Worm (Caenorhabditis elegans) whole organism, young adult: ENCODE results near the gene F57A10.2.

ENCODE experiments used
- Y53G8AR.9 ChIP-seq: fragments of 200-800 bp; sonication (Bioruptor generic); conservative IDR thresholded peaks from 2 replicates; pipeline ENCODE4 v1.3.6; 2022; ENCODE audit warnings: missing genetic modification reagents, missing genetic modification characterization, missing compliant biosample characterization
- Y79H2A.3 ChIP-seq: fragments of 200-800 bp; sonication (Bioruptor generic); conservative IDR thresholded peaks from 2 replicates; pipeline ENCODE4 v1.3.6; 2022; ENCODE audit warnings: missing genetic modification reagents, missing genetic modification characterization, missing compliant biosample characterization
- ama-1 ChIP-seq, 3 experiments: fragments of 150-350 bp in 1 of 3; sonication (generic microtip) in 2 of 3; optimal IDR thresholded peaks; 2 replicates each; lab custom pipeline; 2014 to 2018; ENCODE audit warnings: missing biosample characterization in 2 of 3, missing genetic modification characterization in 2 of 3, missing genetic modification reagents in 2 of 3
- lag-1 ChIP-seq: fragments of 200-800 bp; sonication (Bioruptor generic); IDR thresholded peaks from 2 replicates; pipeline ENCODE4 v1.3.6; 2022; ENCODE audit warnings: missing genetic modification reagents, missing genetic modification characterization, missing compliant biosample characterization
- lin-35 ChIP-seq, 3 experiments: fragments of 150-350 bp in 2 of 3; sonication (generic microtip) in 1 of 3; optimal IDR thresholded peaks; 2 replicates each; lab custom pipeline; 2014 to 2018; ENCODE audit warnings: missing biosample characterization in 3 of 3, missing genetic modification characterization in 3 of 3, missing genetic modification reagents in 3 of 3

ce11 chrV:15782494-15782893 is 16.1 kb downstream of the F57A10.2 start, which contains the start of gene T26E4.3:
- no peak for TF ChIP-seq ama-1 (optimal IDR thresholded peaks at IDR 0.05; lab: Kevin White, UChicago)
- no peak for TF ChIP-seq ama-1 (GFP tag; optimal IDR thresholded peaks at IDR 0.05; lab: Kevin White, UChicago)
- TF ChIP-seq Y53G8AR.9: no peak
- TF ChIP-seq lag-1 (GFP tag; lab: Robert Waterston, UW): no peak
- TF ChIP-seq Y79H2A.3: no peak
- no peak for TF ChIP-seq lin-35 (GFP tag; optimal IDR thresholded peaks at IDR 0.05; lab: Kevin White, UChicago)
